Worm (Caenorhabditis elegans) whole organism, L4 larva: ENCODE data around the gene tufm-1.

Source experiments
- fkh-10 ChIP-seq: fragments of 150-350 bp; optimal IDR thresholded peaks from 2 replicates; lab custom pipeline; 2014; ENCODE audit warnings: missing biosample characterization, missing genetic modification reagents, missing genetic modification characterization
- lir-3 ChIP-seq: sonication (generic microtip); optimal IDR thresholded peaks from 2 replicates; lab custom pipeline; 2016; ENCODE audit warnings: mild to moderate bottlenecking, missing genetic modification characterization, missing compliant biosample characterization
- nhr-11 ChIP-seq: fragments of 150-350 bp; optimal IDR thresholded peaks from 2 replicates; lab custom pipeline; 2014; ENCODE audit warnings: missing biosample characterization, missing genetic modification characterization

DNA sequence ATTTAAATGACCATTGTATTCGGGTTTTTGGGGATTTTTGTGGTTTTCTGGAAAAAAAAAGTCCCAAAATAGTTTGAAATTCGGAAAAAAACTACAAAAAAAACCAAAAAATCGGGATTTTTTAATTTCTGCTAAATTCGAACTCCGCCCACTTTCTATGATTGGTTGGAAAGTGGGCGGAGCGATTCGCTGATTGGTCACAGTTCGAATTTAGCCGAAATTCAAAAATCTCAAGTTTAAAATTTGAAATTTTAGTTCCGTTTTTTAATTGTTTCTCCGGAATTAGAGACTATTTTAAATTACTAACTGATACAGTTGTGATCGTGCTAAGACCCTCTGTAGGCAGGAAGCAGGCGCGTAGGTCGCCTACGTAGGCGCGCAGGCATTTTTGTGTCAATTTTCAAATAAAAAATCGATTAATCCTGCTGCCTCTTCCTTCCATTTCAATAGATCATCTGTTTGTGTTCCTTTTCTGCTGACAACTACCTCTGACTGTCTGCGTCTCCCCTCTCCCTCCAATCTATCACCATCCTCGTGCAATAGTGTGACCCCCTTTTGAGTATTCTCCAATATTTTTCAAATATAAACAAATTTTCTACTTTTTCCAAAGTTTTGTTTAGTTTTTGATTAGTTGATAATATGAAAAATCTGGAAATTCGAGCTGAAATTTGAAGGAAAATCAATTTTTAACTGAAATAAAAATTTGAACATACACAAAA, 1.6 kb upstream of the tufm-1 start:
- no peak for TF ChIP-seq fkh-10
- TF ChIP-seq nhr-11 (tag; lab: Kevin White, UChicago), result no peak
- TF ChIP-seq lir-3 (tag; lab: Kevin White, UChicago), result no peak
